Worm (Caenorhabditis elegans) whole organism, L1 larva: ENCODE measurements around the gene gcy-32.

ENCODE experiments used
- C16A3.4 ChIP-seq: fragments of 150-350 bp; optimal IDR thresholded peaks from 2 replicates; lab custom pipeline; 2014; ENCODE audit warnings: missing biosample characterization, missing genetic modification characterization
- C34B4.2 ChIP-seq: sonication (generic microtip); optimal IDR thresholded peaks from 2 replicates; lab custom pipeline; 2017; ENCODE audit warnings: mild to moderate bottlenecking, missing genetic modification characterization, missing compliant biosample characterization
- aha-1 ChIP-seq: fragments of 150-350 bp; optimal IDR thresholded peaks from 2 replicates; lab custom pipeline; 2014; ENCODE audit warnings: missing biosample characterization, missing genetic modification characterization
- blmp-1 ChIP-seq: fragments of 150-350 bp; optimal IDR thresholded peaks from 2 replicates; lab custom pipeline; 2014; ENCODE audit warnings: missing biosample characterization, missing genetic modification characterization
- ceh-63 ChIP-seq: fragments of 200-800 bp; sonication (Bioruptor generic); optimal IDR thresholded peaks from 2 replicates; lab custom pipeline; 2018; ENCODE audit warnings: mild to moderate bottlenecking, missing genetic modification characterization, missing compliant biosample characterization
- ces-1 ChIP-seq: fragments of 150-350 bp; optimal IDR thresholded peaks from 2 replicates; lab custom pipeline; 2014; ENCODE audit warnings: missing biosample characterization, missing genetic modification reagents, missing genetic modification characterization
- dpl-1 ChIP-seq, 3 experiments: fragments of 150-350 bp in 2 of 3; sonication (generic microtip) in 1 of 3; optimal IDR thresholded peaks; 2 replicates each; lab custom pipeline; 2014 to 2017; ENCODE audit warnings: missing biosample characterization in 3 of 3, missing genetic modification characterization in 3 of 3, missing genetic modification reagents in 3 of 3
- efl-1 ChIP-seq, 4 experiments: fragments of 150-350 bp; optimal IDR thresholded peaks in 3 of 4; peaks in 1 of 4; 1 replicate in 1 of 4; 2 replicates in 3 of 4; lab custom pipeline; 2014; ENCODE audit warnings: missing biosample characterization in 2 of 4, missing genetic modification characterization in 2 of 4, missing genetic modification reagents in 2 of 4
- egl-13 ChIP-seq: sonication (generic microtip); optimal IDR thresholded peaks from 2 replicates; lab custom pipeline; 2016; ENCODE audit warnings: missing genotype, missing genetic modification reagents, missing genetic modification characterization, missing compliant biosample characterization
- elt-2 ChIP-seq: sonication (generic microtip); optimal IDR thresholded peaks from 2 replicates; lab custom pipeline; 2016; ENCODE audit warnings: missing genetic modification characterization, mild to moderate bottlenecking, inconsistent platforms, missing compliant biosample characterization, missing genetic modification reagents
- elt-3 ChIP-seq, 6 experiments: fragments of 150-350 bp in 1 of 6; sonication (generic microtip); optimal IDR thresholded peaks; 2 replicates each; lab custom pipeline; 2017 to 2018; ENCODE audit warnings: missing biosample characterization in 6 of 6, missing genetic modification characterization in 6 of 6, inconsistent platforms in 1 of 6
- fkh-10 ChIP-seq: sonication (generic microtip); optimal IDR thresholded peaks from 2 replicates; lab custom pipeline; 2017; ENCODE audit warnings: missing biosample characterization, missing genetic modification reagents, missing genetic modification characterization
- fkh-4 ChIP-seq: sonication (generic microtip); optimal IDR thresholded peaks from 2 replicates; lab custom pipeline; 2016; ENCODE audit warnings: missing compliant biosample characterization, missing genetic modification characterization, borderline replicate concordance
- fkh-8 ChIP-seq: sonication (generic microtip); optimal IDR thresholded peaks from 2 replicates; lab custom pipeline; 2016; ENCODE audit warnings: mild to moderate bottlenecking, missing genetic modification characterization, missing compliant biosample characterization
- hlh-17 ChIP-seq: fragments of 200-800 bp; sonication (Bioruptor generic); optimal IDR thresholded peaks from 2 replicates; lab custom pipeline; 2018; ENCODE audit warnings: missing genetic modification characterization, mild to moderate bottlenecking, missing compliant biosample characterization, moderate library complexity, borderline replicate concordance
- hlh-4 ChIP-seq: sonication (generic microtip); optimal IDR thresholded peaks from 2 replicates; lab custom pipeline; 2016; ENCODE audit warnings: mild to moderate bottlenecking, missing genetic modification characterization, missing compliant biosample characterization
- irx-1 ChIP-seq: sonication (generic microtip); optimal IDR thresholded peaks from 2 replicates; lab custom pipeline; 2016; ENCODE audit warnings: missing genetic modification characterization, missing compliant biosample characterization
- jun-1 ChIP-seq: fragments of 150-350 bp; optimal IDR thresholded peaks from 2 replicates; lab custom pipeline; 2014; ENCODE audit warnings: missing biosample characterization, missing genetic modification reagents, missing genetic modification characterization
- lin-14 ChIP-seq: fragments of 200-800 bp; sonication (Bioruptor generic); optimal IDR thresholded peaks from 2 replicates; lab custom pipeline; 2018; ENCODE audit warnings: mild to moderate bottlenecking, missing genetic modification characterization, moderate library complexity, missing compliant biosample characterization
- lin-35 ChIP-seq, 2 experiments: fragments of 150-350 bp; optimal IDR thresholded peaks; 2 replicates each; lab custom pipeline; 2014; ENCODE audit warnings: missing biosample characterization in 2 of 2, missing genetic modification characterization in 2 of 2, missing genetic modification reagents in 2 of 2
- lin-39 ChIP-seq: fragments of 150-350 bp; optimal IDR thresholded peaks from 2 replicates; lab custom pipeline; 2014; ENCODE audit warnings: missing biosample characterization, missing genetic modification reagents, missing genetic modification characterization
- lir-3 ChIP-seq: sonication (generic microtip); optimal IDR thresholded peaks from 2 replicates; lab custom pipeline; 2016; ENCODE audit warnings: mild to moderate bottlenecking, missing genetic modification characterization, moderate library complexity, missing compliant biosample characterization; ENCODE audit not compliant: poor library complexity
- lsy-2 ChIP-seq, 2 experiments: fragments of 150-350 bp; optimal IDR thresholded peaks; 2 replicates each; lab custom pipeline; 2014; ENCODE audit warnings: missing biosample characterization in 2 of 2, missing genetic modification characterization in 2 of 2
- mep-1 ChIP-seq: fragments of 150-350 bp; optimal IDR thresholded peaks from 2 replicates; lab custom pipeline; 2014; ENCODE audit warnings: missing biosample characterization, missing genetic modification characterization
- nhr-19 ChIP-seq: fragments of 200-800 bp; sonication (Bioruptor generic); conservative IDR thresholded peaks from 2 replicates; pipeline ENCODE4 v1.3.6; 2022; ENCODE audit warnings: missing genetic modification characterization, missing compliant biosample characterization
- nhr-20 ChIP-seq: sonication (generic microtip); optimal IDR thresholded peaks from 2 replicates; lab custom pipeline; 2016; ENCODE audit warnings: mild to moderate bottlenecking, missing genetic modification characterization, missing compliant biosample characterization
- nhr-237 ChIP-seq: fragments of 150-350 bp; optimal IDR thresholded peaks from 2 replicates; lab custom pipeline; 2014; ENCODE audit warnings: missing biosample characterization, missing genetic modification characterization
- nhr-71 ChIP-seq: sonication (generic microtip); optimal IDR thresholded peaks from 2 replicates; lab custom pipeline; 2016; ENCODE audit warnings: mild to moderate bottlenecking, missing genetic modification characterization, moderate library complexity, missing compliant biosample characterization
- nhr-77 ChIP-seq: fragments of 150-350 bp; optimal IDR thresholded peaks from 2 replicates; lab custom pipeline; 2014; ENCODE audit warnings: missing biosample characterization, missing genetic modification characterization
- nhr-85 ChIP-seq: sonication (generic microtip); peaks from one replicate; lab custom pipeline; 2016; ENCODE audit warnings: missing genetic modification characterization, inconsistent platforms, missing compliant biosample characterization
- nhr-90 ChIP-seq: sonication (generic microtip); optimal IDR thresholded peaks from 2 replicates; lab custom pipeline; 2016; ENCODE audit warnings: mild to moderate bottlenecking, missing genetic modification characterization, missing compliant biosample characterization; ENCODE audit not compliant: poor library complexity
- pqm-1 ChIP-seq: sonication (generic microtip); optimal IDR thresholded peaks from 3 replicates; lab custom pipeline; 2017; ENCODE audit warnings: missing biosample characterization, missing genetic modification characterization
- skn-1 ChIP-seq: fragments of 150-350 bp; optimal IDR thresholded peaks from 2 replicates; lab custom pipeline; 2014; ENCODE audit warnings: missing biosample characterization, missing genetic modification characterization
- snu-23 ChIP-seq: sonication (generic microtip); optimal IDR thresholded peaks from 2 replicates; lab custom pipeline; 2016; ENCODE audit warnings: missing genetic modification characterization, missing compliant biosample characterization
- sptf-1 ChIP-seq: fragments of 150-350 bp; optimal IDR thresholded peaks from 2 replicates; lab custom pipeline; 2014; ENCODE audit warnings: missing biosample characterization, missing genetic modification characterization
- tbx-2 ChIP-seq: sonication (generic microtip); optimal IDR thresholded peaks from 2 replicates; lab custom pipeline; 2016; ENCODE audit warnings: missing genetic modification characterization, missing compliant biosample characterization
- tlp-1 ChIP-seq: fragments of 150-350 bp; optimal IDR thresholded peaks from 2 replicates; lab custom pipeline; 2014; ENCODE audit warnings: missing biosample characterization, missing genetic modification characterization
- unc-130 ChIP-seq: fragments of 150-350 bp; optimal IDR thresholded peaks from 2 replicates; lab custom pipeline; 2017; ENCODE audit warnings: missing biosample characterization, missing genetic modification characterization, inconsistent platforms
- unc-62 ChIP-seq: fragments of 150-350 bp; optimal IDR thresholded peaks from 2 replicates; lab custom pipeline; 2014; ENCODE audit warnings: missing biosample characterization, missing genetic modification reagents, missing genetic modification characterization
- unc-86 ChIP-seq: sonication (generic microtip); optimal IDR thresholded peaks from 2 replicates; lab custom pipeline; 2016; ENCODE audit warnings: missing genetic modification characterization, missing compliant biosample characterization
- unc-98 ChIP-seq: fragments of 200-800 bp; sonication (Bioruptor generic); IDR thresholded peaks from 2 replicates; pipeline ENCODE4 v1.3.6; 2022; ENCODE audit warnings: missing genetic modification characterization, missing compliant biosample characterization
- vab-15 ChIP-seq: sonication (generic microtip); optimal IDR thresholded peaks from 2 replicates; lab custom pipeline; 2017; ENCODE audit warnings: missing genotype, mild to moderate bottlenecking, missing genetic modification characterization, missing compliant biosample characterization
- xbp-1 ChIP-seq: sonication (generic microtip); optimal IDR thresholded peaks from 2 replicates; lab custom pipeline; 2016; ENCODE audit warnings: missing genetic modification characterization, missing compliant biosample characterization
- zag-1 ChIP-seq: fragments of 150-350 bp; optimal IDR thresholded peaks from 2 replicates; lab custom pipeline; 2014; ENCODE audit warnings: missing biosample characterization, missing genetic modification characterization
- zip-4 ChIP-seq: fragments of 200-800 bp; sonication (Bioruptor generic); optimal IDR thresholded peaks from 2 replicates; lab custom pipeline; 2018; ENCODE audit warnings: mild to moderate bottlenecking, missing genetic modification characterization, moderate library complexity, missing compliant biosample characterization

gcy-32 gene

ce11 chrV:13898356-13898755, 16.9 kb downstream of the gcy-32 start, which contains the start of gene cyp-35C1:
cyp-35C1 (minus strand) TSS chrV:13898487.
- TF ChIP-seq elt-2, result peak; percentile 2
- no peak for TF ChIP-seq unc-86 (tag; lab: Kevin White, UChicago)
- no peak for TF ChIP-seq C16A3.4 (tag; lab: Kevin White, UChicago)

ce11 chrV:13893583-13893982, 21.7 kb downstream of the gcy-32 start:
- TF ChIP-seq nhr-237 (tag; lab: Kevin White, UChicago) (no peak), hlh-4 (no peak), mep-1 (tag; lab: Kevin White, UChicago) (no peak), pqm-1 (peak; percentile 93), efl-1 (optimal IDR thresholded peaks at IDR 0.05; lab: Kevin White, UChicago) (no peak), efl-1 (GFP tag; optimal IDR thresholded peaks at IDR 0.05 in 1 of 2; lab: Kevin White, UChicago) (no peak), nhr-77 (tag; lab: Kevin White, UChicago) (no peak), tlp-1 (tag; lab: Kevin White, UChicago) (no peak), hlh-17 (GFP tag; lab: Kevin White, UChicago) (no peak), zag-1 (tag; lab: Kevin White, UChicago) (no peak), egl-13 (tag; lab: Kevin White, UChicago) (no peak), elt-2 (peak; percentile 85), vab-15 (no peak), skn-1 (tag; lab: Kevin White, UChicago) (no peak), unc-98 (GFP tag; lab: Robert Waterston, UW) (no peak), sptf-1 (tag; lab: Kevin White, UChicago) (no peak), zip-4 (GFP tag; lab: Kevin White, UChicago) (no peak), lir-3 (no peak), C16A3.4 (tag; lab: Kevin White, UChicago) (no peak), lin-39 (no peak), xbp-1 (tag; lab: Kevin White, UChicago) (no peak), snu-23 (no peak), C34B4.2 (tag; lab: Kevin White, UChicago) (no peak), ces-1 (GFP tag; lab: Kevin White, UChicago) (no peak), fkh-8 (tag; lab: Kevin White, UChicago) (no peak), aha-1 (tag; lab: Kevin White, UChicago) (no peak), nhr-20 (no peak), jun-1 (tag; lab: Kevin White, UChicago) (peak; percentile 9), nhr-71 (tag; lab: Kevin White, UChicago) (no peak), lin-35 (GFP tag; optimal IDR thresholded peaks at IDR 0.05; lab: Kevin White, UChicago) (peak in 1 of 2 experiments; percentile 48), fkh-10 (GFP tag; lab: Kevin White, UChicago) (no peak)

ce11 chrV:13892457-13893375, 22.6 kb downstream of the gcy-32 start, which contains the start of gene sptl-3:
sptl-3 (plus strand) TSS chrV:13893325.
- peak; percentile 65 for TF ChIP-seq snu-23
- peak; percentile 69 for TF ChIP-seq lin-14 (GFP tag; lab: Kevin White, UChicago)
- TF ChIP-seq nhr-85 (tag; lab: Kevin White, UChicago), result peak; percentile 77
- TF ChIP-seq efl-1 (optimal IDR thresholded peaks at IDR 0.05; lab: Kevin White, UChicago), result peak; percentile 4 to 22
- peak; percentile 10 to 88 for TF ChIP-seq efl-1 (GFP tag; optimal IDR thresholded peaks at IDR 0.05 in 1 of 2; lab: Kevin White, UChicago)
- TF ChIP-seq elt-2, result peak; percentile 77
- TF ChIP-seq lsy-2 (tag; optimal IDR thresholded peaks at IDR 0.05; lab: Kevin White, UChicago), result peak in 1 of 2 experiments; percentile 42
- TF ChIP-seq dpl-1 (GFP tag; optimal IDR thresholded peaks at IDR 0.05; lab: Kevin White, UChicago), result peak in 2 of 3 experiments; percentile 22 to 55
- TF ChIP-seq ceh-63 (GFP tag; lab: Kevin White, UChicago), result no peak
- TF ChIP-seq nhr-19 (GFP tag; lab: Robert Waterston, UW), result peak; percentile 53
- TF ChIP-seq irx-1 (tag; lab: Kevin White, UChicago), result no peak
- TF ChIP-seq blmp-1 (tag; lab: Kevin White, UChicago), result peak; percentile 83
- TF ChIP-seq nhr-237 (tag; lab: Kevin White, UChicago), result no peak
- TF ChIP-seq unc-130 (tag; lab: Kevin White, UChicago), result no peak
- TF ChIP-seq tbx-2 (tag; lab: Kevin White, UChicago), result peak; percentile 44
- TF ChIP-seq zag-1 (tag; lab: Kevin White, UChicago), result no peak
- TF ChIP-seq nhr-20, result peak; percentile 68
- TF ChIP-seq aha-1 (tag; lab: Kevin White, UChicago), result no peak
- TF ChIP-seq skn-1 (tag; lab: Kevin White, UChicago), result peak; percentile 48
- peak; percentile 14 for TF ChIP-seq nhr-90 (tag; lab: Kevin White, UChicago)
- TF ChIP-seq lin-35 (GFP tag; optimal IDR thresholded peaks at IDR 0.05; lab: Kevin White, UChicago), result peak; percentile 23 to 57
- TF ChIP-seq fkh-4 (tag; lab: Kevin White, UChicago), result no peak
- peak in 2 of 6 experiments; percentile 49 to 81 for TF ChIP-seq elt-3 (tag; optimal IDR thresholded peaks at IDR 0.05; lab: Kevin White, UChicago)
- no peak for TF ChIP-seq unc-62
